Worm (Caenorhabditis elegans): ENCODE data around the gene C40A11.3.

DNA sequence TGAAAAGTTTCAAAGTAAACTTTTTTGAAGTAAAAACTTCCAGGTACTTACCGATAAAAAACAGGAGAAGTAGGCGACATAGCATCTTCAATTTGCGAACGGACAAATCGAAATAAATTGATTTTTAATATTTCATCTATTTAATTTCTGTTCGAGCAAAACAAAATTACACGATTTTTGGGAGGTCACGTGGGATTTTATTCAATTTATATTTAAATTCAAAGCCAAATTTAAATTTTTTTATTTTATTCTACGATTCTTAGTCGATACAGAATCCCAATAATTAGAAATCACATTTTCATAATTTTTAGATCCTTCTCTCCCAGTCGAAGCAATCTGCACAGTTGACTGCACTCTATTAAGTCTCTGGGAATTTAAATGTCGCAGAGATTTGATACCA, 29.2 kb downstream of the C40A11.3 start, which contains the start of gene C33C12.12:
- TF ChIP-seq ztf-11 (tag; optimal IDR thresholded peaks at IDR 0.05): no peak
- TF ChIP-seq nhr-237 (tag; optimal IDR thresholded peaks at IDR 0.05): no peak
- no peak for TF ChIP-seq lsy-12 (tag; optimal IDR thresholded peaks at IDR 0.05)
- no peak for TF ChIP-seq jun-1 (tag; optimal IDR thresholded peaks at IDR 0.05)
- no peak for TF ChIP-seq snpc-4 (tag; optimal IDR thresholded peaks at IDR 0.05)
- no peak for TF ChIP-seq ama-1 (optimal IDR thresholded peaks at IDR 0.05)
- no peak for TF ChIP-seq ceh-82 (tag; optimal IDR thresholded peaks at IDR 0.05)
- no peak for TF ChIP-seq nhr-43 (tag; optimal IDR thresholded peaks at IDR 0.05; ENCODE audit: poor library complexity, severe bottlenecking)
- TF ChIP-seq zag-1 (tag; optimal IDR thresholded peaks at IDR 0.05): no peak
- TF ChIP-seq ZK546.5 (tag; optimal IDR thresholded peaks at IDR 0.05): no peak
- no peak for TF ChIP-seq pha-4 (tag; optimal IDR thresholded peaks at IDR 0.05)
- TF ChIP-seq elt-3 (tag; optimal IDR thresholded peaks at IDR 0.05): no peak
- TF ChIP-seq fkh-10 (GFP tag; optimal IDR thresholded peaks at IDR 0.05): no peak
- TF ChIP-seq ceh-9 (tag; optimal IDR thresholded peaks at IDR 0.05): no peak
